Worm (Caenorhabditis elegans): ENCODE results near the gene Y39G8B.1.

DNA sequence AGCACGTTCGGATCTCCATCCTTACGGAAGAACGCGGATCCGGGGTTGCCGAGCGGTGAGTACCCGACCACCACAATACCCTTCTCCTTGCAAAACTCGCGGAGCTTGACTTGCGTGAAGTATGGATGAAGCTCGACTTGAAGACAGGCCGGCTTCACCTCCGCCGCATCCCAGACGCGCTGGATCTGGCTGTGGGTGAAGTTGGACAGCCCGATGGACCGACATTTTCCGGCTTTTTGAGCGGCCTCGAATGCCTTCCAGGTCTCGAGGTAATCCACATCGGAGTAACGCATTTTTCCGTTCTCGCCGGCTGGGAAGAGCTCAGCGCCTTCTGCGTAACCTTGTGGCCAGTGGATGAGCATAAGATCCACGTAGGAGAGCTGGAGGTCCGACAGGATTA is 1.4 kb downstream of the Y39G8B.1 start:
- TF ChIP-seq elt-3 (tag; optimal IDR thresholded peaks at IDR 0.05) (no peak), pha-4 (tag; optimal IDR thresholded peaks at IDR 0.05) (no peak), nhr-12 (tag; optimal IDR thresholded peaks at IDR 0.05) (no peak)

Data from whole organism, mixed stage, embryonic.